Fruit fly (Drosophila melanogaster) whole organism, embryonic: ENCODE results near the gene CG15296.

ENCODE experiments used
- ATbp ChIP-seq: fragments of 200-800 bp; sonication (Bioruptor generic); optimal IDR thresholded peaks from 2 replicates; lab custom pipeline; 2017; ENCODE audit warnings: missing biosample characterization, mild to moderate bottlenecking, missing genetic modification characterization, missing genetic modification reagents
- Atf6 ChIP-seq: fragments of 200-800 bp; sonication (Bioruptor generic); IDR thresholded peaks from 2 replicates; pipeline ENCODE4 v1.3.6; 2022; ENCODE audit warnings: missing biosample characterization, missing genetic modification characterization
- CG1024 ChIP-seq: fragments of 200-800 bp; sonication (Bioruptor generic); IDR thresholded peaks from 2 replicates; pipeline ENCODE4 v1.3.6; 2022; ENCODE audit warnings: missing biosample characterization, missing genetic modification characterization
- CG10321 ChIP-seq: fragments of 200-800 bp; sonication (Bioruptor generic); IDR thresholded peaks from 2 replicates; pipeline ENCODE4 v1.3.6; 2022; ENCODE audit warnings: missing biosample characterization, missing genetic modification characterization
- CG10959 ChIP-seq: fragments of 200-800 bp; sonication (Bioruptor generic); IDR thresholded peaks from 2 replicates; pipeline ENCODE4 v1.3.6; 2022; ENCODE audit warnings: missing biosample characterization, missing genetic modification characterization
- CG11456 ChIP-seq: fragments of 200-800 bp; sonication (Bioruptor generic); IDR thresholded peaks from 3 replicates; pipeline ENCODE4 v1.3.6; 2022; ENCODE audit warnings: missing biosample characterization, missing genetic modification characterization
- CG11560 ChIP-seq: fragments of 200-800 bp; sonication (Bioruptor generic); IDR thresholded peaks from 3 replicates; pipeline ENCODE4 v1.3.6; 2022; ENCODE audit warnings: missing biosample characterization, missing genetic modification characterization
- CG11696 ChIP-seq: fragments of 200-800 bp; sonication (Bioruptor generic); IDR thresholded peaks from 2 replicates; pipeline ENCODE4 v1.3.6; 2022; ENCODE audit warnings: missing biosample characterization, missing genetic modification characterization
- CG12104 ChIP-seq: fragments of 200-800 bp; sonication (Bioruptor generic); optimal IDR thresholded peaks from 3 replicates; lab custom pipeline; 2016; ENCODE audit warnings: missing biosample characterization, missing genetic modification characterization
- CG1233 ChIP-seq: fragments of 200-800 bp; sonication (Bioruptor generic); optimal IDR thresholded peaks from 4 replicates; lab custom pipeline; 2018; ENCODE audit warnings: missing biosample characterization, mild to moderate bottlenecking, missing genetic modification characterization
- CG12769 ChIP-seq: fragments of 200-800 bp; sonication (Bioruptor generic); optimal IDR thresholded peaks from 2 replicates; lab custom pipeline; 2019; ENCODE audit warnings: missing biosample characterization, mild to moderate bottlenecking, missing genetic modification characterization, moderate library complexity
- CG15011 ChIP-seq: fragments of 200-800 bp; sonication (Bioruptor generic); optimal IDR thresholded peaks from 3 replicates; lab custom pipeline; 2018; ENCODE audit warnings: missing biosample characterization, mild to moderate bottlenecking, missing genetic modification characterization
- CG17361 ChIP-seq: fragments of 200-800 bp; sonication (Bioruptor generic); IDR thresholded peaks from 3 replicates; pipeline ENCODE4 v1.3.6; 2022; ENCODE audit warnings: missing biosample characterization, missing genetic modification characterization
- CG17385 ChIP-seq: fragments of 200-800 bp; sonication (Bioruptor generic); optimal IDR thresholded peaks from 3 replicates; lab custom pipeline; 2018; ENCODE audit warnings: missing biosample characterization, mild to moderate bottlenecking, missing genetic modification characterization
- CG31441 ChIP-seq: fragments of 200-800 bp; sonication (Bioruptor generic); IDR thresholded peaks from 2 replicates; pipeline ENCODE4 v1.3.6; 2022; ENCODE audit warnings: missing biosample characterization, missing genetic modification characterization
- CG32532 ChIP-seq: fragments of 200-800 bp; sonication (Bioruptor generic); IDR thresholded peaks from 2 replicates; pipeline ENCODE4 v1.3.6; 2022; ENCODE audit warnings: missing biosample characterization, missing genetic modification characterization
- CG34224 ChIP-seq: fragments of 200-800 bp; sonication (Bioruptor generic); IDR thresholded peaks from 3 replicates; pipeline ENCODE4 v1.3.6; 2022; ENCODE audit warnings: missing biosample characterization, missing genetic modification characterization; ENCODE audit not compliant: partially characterized antibody
- CG4404 ChIP-seq: fragments of 200-800 bp; sonication (Bioruptor generic); IDR thresholded peaks from 2 replicates; pipeline ENCODE4 v1.3.6; 2022; ENCODE audit warnings: missing biosample characterization, missing genetic modification characterization
- CG4730 ChIP-seq: fragments of 200-800 bp; sonication (Bioruptor generic); IDR thresholded peaks from 2 replicates; pipeline ENCODE4 v1.3.6; 2022; ENCODE audit warnings: missing biosample characterization, missing genetic modification characterization
- CG7556 ChIP-seq: fragments of 200-800 bp; sonication (Bioruptor generic); optimal IDR thresholded peaks from 2 replicates; lab custom pipeline; 2017; ENCODE audit warnings: missing biosample characterization, mild to moderate bottlenecking, missing genetic modification characterization
- CG7963 ChIP-seq: fragments of 200-800 bp; sonication (Bioruptor generic); IDR thresholded peaks from 3 replicates; pipeline ENCODE4 v1.3.6; 2022; ENCODE audit warnings: missing biosample characterization, missing genetic modification characterization; ENCODE audit not compliant: partially characterized antibody
- CG8281 ChIP-seq: fragments of 200-800 bp; sonication (Bioruptor generic); optimal IDR thresholded peaks from 2 replicates; lab custom pipeline; 2018; ENCODE audit warnings: missing biosample characterization, mild to moderate bottlenecking, missing genetic modification characterization, moderate library complexity
- CG8924 ChIP-seq: fragments of 200-800 bp; optimal IDR thresholded peaks from 3 replicates; lab custom pipeline; 2019; ENCODE audit warnings: missing biosample characterization, mild to moderate bottlenecking, missing genetic modification characterization, moderate library complexity
- D ChIP-seq, 2 experiments: fragments of 200-800 bp in 1 of 2; fragments of >200 bp in 1 of 2; sonication (Bioruptor generic) in 1 of 2; optimal IDR thresholded peaks; 2 replicates in 1 of 2; 3 replicates in 1 of 2; lab custom pipeline; 2017; ENCODE audit warnings: mild to moderate bottlenecking in 1 of 2, missing biosample characterization in 1 of 2, missing genetic modification characterization in 1 of 2, missing genetic modification reagents in 1 of 2
- Eip74EF ChIP-seq, 2 experiments: fragments of 200-800 bp in 1 of 2; fragments of >200 bp in 1 of 2; sonication (Bioruptor generic) in 1 of 2; optimal IDR thresholded peaks; 2 replicates each; lab custom pipeline; 2017 to 2019; ENCODE audit warnings: missing biosample characterization in 2 of 2, missing genetic modification characterization in 2 of 2, mild to moderate bottlenecking in 1 of 2, moderate library complexity in 1 of 2
- Fer1 ChIP-seq: fragments of 200-800 bp; sonication (Bioruptor generic); optimal IDR thresholded peaks from 2 replicates; lab custom pipeline; 2017; ENCODE audit warnings: missing biosample characterization, mild to moderate bottlenecking, missing genetic modification characterization
- H15 ChIP-seq: fragments of 200-800 bp; sonication (Bioruptor generic); IDR thresholded peaks from 3 replicates; pipeline ENCODE4 v1.3.6; 2022; ENCODE audit warnings: missing biosample characterization, missing genetic modification characterization
- Hr3 ChIP-seq: fragments of 200-800 bp; sonication (Bioruptor generic); optimal IDR thresholded peaks from 3 replicates; lab custom pipeline; 2016; ENCODE audit warnings: missing biosample characterization, missing genetic modification characterization
- Lhr ChIP-seq: fragments of 200-800 bp; sonication (Bioruptor generic); optimal IDR thresholded peaks from 3 replicates; lab custom pipeline; 2017; ENCODE audit warnings: mild to moderate bottlenecking, missing biosample characterization, missing genetic modification reagents, missing genetic modification characterization
- MBD-R2 ChIP-seq: fragments of 200-800 bp; sonication (Bioruptor generic); IDR thresholded peaks from 2 replicates; pipeline ENCODE4 v1.3.6; 2022; ENCODE audit warnings: missing biosample characterization, missing genetic modification characterization
- Mes4 ChIP-seq: fragments of 200-800 bp; sonication (Bioruptor generic); optimal IDR thresholded peaks from 2 replicates; lab custom pipeline; 2016; ENCODE audit warnings: missing biosample characterization, missing genetic modification characterization
- Myb ChIP-seq: fragments of 200-800 bp; sonication (Bioruptor generic); optimal IDR thresholded peaks from 2 replicates; lab custom pipeline; 2016; ENCODE audit warnings: missing biosample characterization, missing genetic modification characterization
- Nf-YA ChIP-seq: fragments of 200-800 bp; sonication (Bioruptor generic); IDR thresholded peaks from 2 replicates; pipeline ENCODE4 v1.3.6; 2022; ENCODE audit warnings: missing biosample characterization, missing genetic modification characterization
- Optix ChIP-seq: fragments of 200-800 bp; sonication (Bioruptor generic); IDR thresholded peaks from 3 replicates; pipeline ENCODE4 v1.3.6; 2022; ENCODE audit warnings: missing biosample characterization, missing genetic modification characterization
- Ptx1 ChIP-seq: fragments of 200-800 bp; sonication (Bioruptor generic); IDR thresholded peaks from 2 replicates; pipeline ENCODE4 v1.3.6; 2022; ENCODE audit warnings: missing biosample characterization, missing genetic modification characterization
- Sox102F ChIP-seq: fragments of 200-800 bp; sonication (Bioruptor generic); optimal IDR thresholded peaks from 2 replicates; lab custom pipeline; 2018; ENCODE audit warnings: missing biosample characterization, mild to moderate bottlenecking, missing genetic modification characterization, moderate library complexity
- abd-A ChIP-seq: fragments of 200-800 bp; sonication (Bioruptor generic); optimal IDR thresholded peaks from 3 replicates; lab custom pipeline; 2019; ENCODE audit warnings: missing biosample characterization, mild to moderate bottlenecking, missing genetic modification characterization, moderate library complexity
- cato ChIP-seq: fragments of 200-800 bp; sonication (Bioruptor generic); optimal IDR thresholded peaks from 2 replicates; lab custom pipeline; 2016; ENCODE audit warnings: missing biosample characterization, missing genetic modification characterization, borderline replicate concordance
- cwo ChIP-seq: fragments of 200-800 bp; sonication (Bioruptor generic); optimal IDR thresholded peaks from 3 replicates; lab custom pipeline; 2017; ENCODE audit warnings: missing biosample characterization, missing genetic modification characterization, mild to moderate bottlenecking, moderate library complexity, missing genetic modification reagents
- dmrt99B ChIP-seq: fragments of 200-800 bp; sonication (Bioruptor generic); optimal IDR thresholded peaks from 2 replicates; lab custom pipeline; 2018; ENCODE audit warnings: missing biosample characterization, mild to moderate bottlenecking, missing genetic modification characterization, moderate library complexity
- eve ChIP-seq, 2 experiments: fragments of >200 bp; optimal IDR thresholded peaks; 2 replicates each; lab custom pipeline; 2017; ENCODE audit warnings: missing biosample characterization in 2 of 2, missing genetic modification characterization in 2 of 2
- ftz-f1 ChIP-seq: fragments of 200-800 bp; sonication (Bioruptor generic); optimal IDR thresholded peaks from 2 replicates; lab custom pipeline; 2016; ENCODE audit warnings: missing biosample characterization, missing genetic modification characterization
- h ChIP-seq: fragments of >200 bp; optimal IDR thresholded peaks from 2 replicates; lab custom pipeline; 2017
- hbn ChIP-seq: fragments of 200-800 bp; sonication (Bioruptor generic); IDR thresholded peaks from 2 replicates; pipeline ENCODE4 v1.3.6; 2022; ENCODE audit warnings: missing biosample characterization, missing genetic modification characterization; ENCODE audit not compliant: partially characterized antibody
- ind ChIP-seq: fragments of 200-800 bp; sonication (Bioruptor generic); optimal IDR thresholded peaks from 3 replicates; lab custom pipeline; 2016; ENCODE audit warnings: missing biosample characterization, missing genetic modification characterization
- mam ChIP-seq: fragments of 200-800 bp; sonication (Bioruptor generic); optimal IDR thresholded peaks from 3 replicates; lab custom pipeline; 2016; ENCODE audit warnings: missing biosample characterization, missing genetic modification characterization
- pb ChIP-seq: fragments of 200-800 bp; sonication (Bioruptor generic); optimal IDR thresholded peaks from 3 replicates; lab custom pipeline; 2016; ENCODE audit warnings: missing biosample characterization, missing genetic modification characterization
- salm ChIP-seq: fragments of 200-800 bp; sonication (Bioruptor generic); optimal IDR thresholded peaks from 2 replicates; lab custom pipeline; 2018; ENCODE audit warnings: missing biosample characterization, mild to moderate bottlenecking, missing genetic modification characterization
- sim ChIP-seq: fragments of 200-800 bp; sonication (Bioruptor generic); IDR thresholded peaks from 2 replicates; pipeline ENCODE4 v1.3.6; 2022; ENCODE audit warnings: missing biosample characterization, missing genetic modification characterization
- zfh1 ChIP-seq: fragments of 200-800 bp; sonication (Bioruptor generic); IDR thresholded peaks from 3 replicates; pipeline ENCODE4 v1.3.6; 2022; ENCODE audit warnings: missing biosample characterization, missing genetic modification characterization

The CG15296 gene

DNA sequence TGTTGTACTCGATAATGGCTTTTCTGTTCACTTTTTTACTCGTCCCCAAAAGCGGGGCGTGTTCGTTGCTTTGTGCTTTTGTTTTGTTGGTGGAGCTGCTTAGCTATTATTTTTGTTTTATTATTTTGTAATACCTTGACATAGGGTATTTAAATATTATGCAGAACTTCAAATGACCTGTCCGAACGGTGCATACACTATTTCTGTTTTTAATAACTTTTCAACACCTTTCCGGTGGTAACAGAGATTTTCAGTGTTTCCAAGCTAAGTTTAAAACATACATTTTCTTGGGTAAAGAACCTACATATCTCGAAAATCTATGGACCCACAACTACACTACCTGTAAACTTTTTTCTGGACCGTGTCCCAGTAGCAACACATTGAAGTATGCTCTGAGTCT lies 21.1 kb upstream of the CG15296 start (continued):
- TF ChIP-seq Myb (peak; percentile 12), CG4404 (GFP tag; lab: Robert Waterston, UW) (no peak), CG10321 (no peak), hbn (GFP tag; lab: Robert Waterston, UW) (no peak), Atf6 (peak; percentile 37; the same call in 1 of the 2 replicates), ind (GFP tag; lab: Kevin White, UChicago) (peak; percentile 24), ATbp (GFP tag; lab: Kevin White, UChicago) (peak; percentile 2), sim (GFP tag; lab: Robert Waterston, UW) (no peak), CG17385 (GFP tag; lab: Kevin White, UChicago) (peak; percentile 22), pb (no peak), Optix (GFP tag; lab: Robert Waterston, UW) (peak; percentile 51; the same call in 1 of the 3 replicates), Sox102F (GFP tag; lab: Kevin White, UChicago) (peak; percentile 22), H15 (GFP tag; lab: Robert Waterston, UW) (peak; percentile 43; the same call in 1 of the 3 replicates), salm (tag; lab: Kevin White, UChicago) (no peak), mam (peak; percentile 38), CG8924 (tag; lab: Kevin White, UChicago) (peak; percentile 31), Lhr (GFP tag; lab: Kevin White, UChicago) (no peak), dmrt99B (no peak), Eip74EF (GFP tag; optimal IDR thresholded peaks at IDR 0.05; lab: Kevin White, UChicago) (no peak), CG11696 (0 out of 2 replicates have a peak, but pooled peaks have one; percentile 7), CG31441 (GFP tag; lab: Robert Waterston, UW) (0 out of 2 replicates have a peak, but pooled peaks have one; percentile 18), CG1024 (0 out of 2 replicates have a peak, but pooled peaks have one; percentile 27), cwo (peak; percentile 7), h (no peak), Hr3 (GFP tag; lab: Kevin White, UChicago) (peak; percentile 25), CG11560 (no peak; the same call in 2 of the 3 replicates), CG12104 (GFP tag; lab: Kevin White, UChicago) (no peak), CG8281 (tag; lab: Kevin White, UChicago) (no peak), CG10959 (GFP tag; lab: Robert Waterston, UW) (no peak), eve (GFP tag; optimal IDR thresholded peaks at IDR 0.05; lab: Kevin White, UChicago) (no peak), CG12769 (tag; lab: Kevin White, UChicago) (no peak), CG32532 (GFP tag; lab: Robert Waterston, UW) (peak; percentile 53), CG1233 (GFP tag; lab: Kevin White, UChicago) (peak; percentile 15), D (optimal IDR thresholded peaks at IDR 0.05; lab: Kevin White, UChicago) (no peak), D (GFP tag; optimal IDR thresholded peaks at IDR 0.05; lab: Kevin White, UChicago) (no peak), zfh1 (GFP tag; lab: Robert Waterston, UW) (0 out of 3 replicates have a peak, but pooled peaks have one; percentile 46), Fer1 (peak; percentile 49), CG11456 (GFP tag; lab: Robert Waterston, UW) (peak; percentile 73; the same call in 2 of the 3 replicates), abd-A (no peak), Nf-YA (GFP tag; lab: Robert Waterston, UW) (no peak), CG7963 (GFP tag; lab: Robert Waterston, UW) (no peak), CG7556 (GFP tag; lab: Kevin White, UChicago) (peak; percentile 26), MBD-R2 (GFP tag; lab: Robert Waterston, UW) (peak; percentile 15; the same call in 1 of the 2 replicates), CG4730 (GFP tag; lab: Robert Waterston, UW) (0 out of 2 replicates have a peak, but pooled peaks have one; percentile 37), cato (GFP tag; lab: Kevin White, UChicago) (no peak), CG17361 (GFP tag; lab: Robert Waterston, UW) (0 out of 3 replicates have a peak, but pooled peaks have one; percentile 33), Mes4 (no peak), Ptx1 (peak; percentile 66), CG34224 (no peak), CG15011 (no peak), ftz-f1 (no peak)
